Worm (Caenorhabditis elegans): ENCODE results near the gene C01G10.7.
A peak's percentile ranks its signal among the peaks of the same experiment; 100 is the strongest.

Gene C01G10.7

ce11 chrV:15071015-15071810 is 14.3 kb upstream of the C01G10.7 start, which contains the start of gene unc-76 (continued):
- TF ChIP-seq nhr-76 (tag; optimal IDR thresholded peaks at IDR 0.05) (no peak), skn-1 (tag; optimal IDR thresholded peaks at IDR 0.05) (peak; percentile 20), efl-3 (GFP tag; optimal IDR thresholded peaks at IDR 0.05) (no peak), ets-5 (GFP tag; IDR thresholded peaks at IDR 0.05) (no peak), snpc-4 (tag; optimal IDR thresholded peaks at IDR 0.05) (peak; percentile 40), ceh-88 (GFP tag; IDR thresholded peaks at IDR 0.05) (no peak; the same call in 1 of the 2 replicates), tbx-2 (tag; optimal IDR thresholded peaks at IDR 0.05) (peak; percentile 91), nhr-12 (tag; optimal IDR thresholded peaks at IDR 0.05) (no peak), C34B4.2 (tag; optimal IDR thresholded peaks at IDR 0.05) (no peak), fkh-10 (GFP tag; optimal IDR thresholded peaks at IDR 0.05) (peak; percentile 56), nhr-28 (tag; optimal IDR thresholded peaks at IDR 0.05) (no peak), isw-1 (GFP tag; IDR thresholded peaks at IDR 0.05) (peak; percentile 68), dsc-1 (tag; optimal IDR thresholded peaks at IDR 0.05) (peak; percentile 89), ceh-8 (GFP tag; optimal IDR thresholded peaks at IDR 0.05) (peak; percentile 58), nhr-47 (tag; optimal IDR thresholded peaks at IDR 0.05) (peak; percentile 88), unc-130 (tag; optimal IDR thresholded peaks at IDR 0.05) (peak; percentile 19), nhr-11 (tag; optimal IDR thresholded peaks at IDR 0.05) (peak; percentile 63), jun-1 (tag; optimal IDR thresholded peaks at IDR 0.05) (peak; percentile 81), mab-9 (GFP tag; IDR thresholded peaks at IDR 0.05) (peak; percentile 74), elt-3 (tag; optimal IDR thresholded peaks at IDR 0.05) (no peak), elt-2 (tag; optimal IDR thresholded peaks at IDR 0.05) (no peak), rnt-1 (tag; optimal IDR thresholded peaks at IDR 0.05) (peak; percentile 95), aha-1 (tag; optimal IDR thresholded peaks at IDR 0.05) (peak; percentile 7), fkh-8 (tag; optimal IDR thresholded peaks at IDR 0.05) (peak; percentile 95), nhr-85 (tag) (peak; percentile 88), efl-1 (optimal IDR thresholded peaks at IDR 0.05) (peak; percentile 76 to 80), efl-1 (GFP tag; optimal IDR thresholded peaks at IDR 0.05 in 1 of 2) (peak; percentile 52 to 94), pax-3 (tag; optimal IDR thresholded peaks at IDR 0.05) (peak; percentile 88), snu-23 (GFP tag; optimal IDR thresholded peaks at IDR 0.05) (peak; percentile 90), nhr-77 (tag; optimal IDR thresholded peaks at IDR 0.05) (peak; percentile 71), ama-1 (optimal IDR thresholded peaks at IDR 0.05) (no peak), lin-39 (tag; optimal IDR thresholded peaks at IDR 0.05) (peak; percentile 63), lin-35 (GFP tag; optimal IDR thresholded peaks at IDR 0.05) (peak; percentile 38 to 70), fos-1 (tag; optimal IDR thresholded peaks at IDR 0.05) (peak; percentile 77), C16A3.4 (tag; optimal IDR thresholded peaks at IDR 0.05) (peak; percentile 66)

- TF ChIP-seq nhr-20 (tag; optimal IDR thresholded peaks at IDR 0.05): no peak
- no peak for TF ChIP-seq lir-3 (tag; optimal IDR thresholded peaks at IDR 0.05; ENCODE audit: poor library complexity)
- TF ChIP-seq grh-1 (GFP tag; IDR thresholded peaks at IDR 0.05): no peak
- peak; percentile 64 for TF ChIP-seq lin-14 (GFP tag; optimal IDR thresholded peaks at IDR 0.05)
These were observed 12.8 kb upstream of the C01G10.7 start for ce11 chrV:15072738-15073137.

ce11 chrV:15074907-15075306 is 10.6 kb upstream of the C01G10.7 start:
- TF ChIP-seq mef-2 (tag; optimal IDR thresholded peaks at IDR 0.05): no peak
- no peak for TF ChIP-seq unc-130 (tag; optimal IDR thresholded peaks at IDR 0.05)
- no peak for TF ChIP-seq sup-37 (GFP tag; optimal IDR thresholded peaks at IDR 0.05)
- peak; percentile 11 for TF ChIP-seq nhr-47 (tag; optimal IDR thresholded peaks at IDR 0.05)
- TF ChIP-seq lin-13 (GFP tag; optimal IDR thresholded peaks at IDR 0.05): no peak
- no peak for TF ChIP-seq pqm-1 (tag; optimal IDR thresholded peaks at IDR 0.05)
- TF ChIP-seq ama-1 (optimal IDR thresholded peaks at IDR 0.05): no peak
- TF ChIP-seq lin-14 (GFP tag; optimal IDR thresholded peaks at IDR 0.05): peak; percentile 68
- TF ChIP-seq snu-23 (GFP tag; optimal IDR thresholded peaks at IDR 0.05): no peak
- no peak for TF ChIP-seq skn-1 (tag; optimal IDR thresholded peaks at IDR 0.05)
- no peak for TF ChIP-seq efl-3 (GFP tag; optimal IDR thresholded peaks at IDR 0.05)
- TF ChIP-seq blmp-1 (tag; optimal IDR thresholded peaks at IDR 0.05): no peak
- no peak for TF ChIP-seq vab-15 (tag; optimal IDR thresholded peaks at IDR 0.05)
- TF ChIP-seq snpc-4 (tag; optimal IDR thresholded peaks at IDR 0.05): no peak
- TF ChIP-seq irx-1 (tag; optimal IDR thresholded peaks at IDR 0.05): no peak
- no peak for TF ChIP-seq unc-98 (GFP tag; IDR thresholded peaks at IDR 0.05)
- TF ChIP-seq hlh-4 (tag; optimal IDR thresholded peaks at IDR 0.05): no peak
- peak in 1 of 2 experiments; percentile 11 for TF ChIP-seq lin-35 (GFP tag; optimal IDR thresholded peaks at IDR 0.05)
- TF ChIP-seq nhr-84 (tag; optimal IDR thresholded peaks at IDR 0.05): no peak
- peak; percentile 23 for TF ChIP-seq rnt-1 (tag; optimal IDR thresholded peaks at IDR 0.05)
- TF ChIP-seq F16B12.6 (tag; optimal IDR thresholded peaks at IDR 0.05): no peak

All from whole organism, L1 larva.